Worm (Caenorhabditis elegans): ENCODE measurements around the gene Y43C5A.7.

Gene Y43C5A.7

DNA sequence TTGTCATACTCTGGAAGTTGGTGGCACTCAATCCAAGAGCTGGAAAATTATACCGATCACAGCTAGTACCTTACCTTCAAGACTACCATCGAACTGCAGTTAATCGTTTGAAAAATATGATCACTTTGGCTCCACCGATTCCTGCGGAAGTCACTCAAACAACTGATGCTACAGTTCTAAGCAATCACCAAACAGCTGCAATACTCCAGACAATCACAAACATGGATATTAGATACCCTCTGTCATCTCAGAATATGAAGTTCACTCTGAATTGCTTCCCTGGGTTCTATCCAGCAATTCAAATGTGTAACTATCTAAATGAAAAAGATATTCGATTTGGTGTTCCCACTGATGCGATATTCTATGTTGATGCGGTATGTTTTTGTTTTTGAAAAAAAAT is 11.5 kb downstream of the Y43C5A.7 start:
- TF ChIP-seq hnd-1 (tag; optimal IDR thresholded peaks at IDR 0.05) (no peak), F13C5.2 (tag; optimal IDR thresholded peaks at IDR 0.05) (no peak), tbx-37 (GFP tag; conservative IDR thresholded peaks at IDR 0.05) (no peak), hmg-4 (GFP tag; optimal IDR thresholded peaks at IDR 0.05) (no peak)

DNA sequence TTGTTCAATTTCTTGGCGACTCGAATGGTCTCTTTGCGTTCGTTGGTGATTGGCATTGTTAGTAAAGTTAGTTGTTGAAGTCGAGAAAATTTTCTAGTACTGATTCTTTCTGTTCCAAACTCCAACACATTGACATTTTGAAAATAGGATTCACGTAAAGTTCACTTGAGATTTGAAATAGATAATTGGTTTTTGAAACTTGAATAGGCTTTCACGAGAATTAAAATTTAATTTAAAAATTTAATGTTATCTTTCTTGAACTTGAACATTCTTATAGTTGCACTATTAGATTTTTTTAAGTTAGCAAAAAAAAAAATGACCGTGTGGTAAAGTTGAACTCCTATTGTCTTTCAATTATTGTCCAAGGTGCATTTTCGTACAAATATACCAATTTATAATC is 17.0 kb downstream of the Y43C5A.7 start, which contains the start of gene R09E10.6:
R09E10.6 (minus strand) TSS at position 101 of the 400 bp plus-strand sequence.
- TF ChIP-seq flt-1 (GFP tag; IDR thresholded peaks at IDR 0.05) (no peak), B0310.2 (tag; optimal IDR thresholded peaks at IDR 0.05) (no peak), tbx-37 (GFP tag; conservative IDR thresholded peaks at IDR 0.05) (no peak), hmg-4 (GFP tag; optimal IDR thresholded peaks at IDR 0.05) (no peak), scrt-1 (GFP tag; IDR thresholded peaks at IDR 0.05) (no peak), F13C5.2 (tag; optimal IDR thresholded peaks at IDR 0.05) (no peak), hnd-1 (tag; optimal IDR thresholded peaks at IDR 0.05) (no peak)

DNA sequence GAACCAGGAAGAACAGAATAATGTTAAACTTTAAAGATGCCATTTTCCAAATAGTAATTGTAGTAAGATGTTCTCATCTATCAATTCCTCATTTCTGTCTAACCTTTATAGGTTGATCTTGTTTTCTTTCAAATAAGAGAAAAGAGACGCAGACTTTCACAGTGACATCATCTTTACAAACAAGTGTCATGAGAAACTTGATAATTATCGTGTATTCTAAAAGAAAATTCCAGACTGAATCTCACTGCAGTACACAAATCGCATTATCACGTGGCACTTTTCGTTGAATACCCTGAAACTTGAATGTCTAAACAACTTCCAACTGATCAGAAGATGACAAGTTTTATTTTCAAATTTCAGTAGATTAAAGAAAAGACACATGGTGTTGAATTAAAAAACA is 18.0 kb downstream of the Y43C5A.7 start, which contains the start of gene R09E10.13:
R09E10.13 (minus strand) TSS at position 61 of the 400 bp plus-strand sequence.
- TF ChIP-seq aly-1 (tag; optimal IDR thresholded peaks at IDR 0.05) = no peak
- TF ChIP-seq pes-1 (GFP tag; IDR thresholded peaks at IDR 0.05) = no peak
- TF ChIP-seq flt-1 (GFP tag; IDR thresholded peaks at IDR 0.05) = no peak
- no peak for TF ChIP-seq tbx-11 (GFP tag; IDR thresholded peaks at IDR 0.05)
- TF ChIP-seq hmbx-1 (tag; optimal IDR thresholded peaks at IDR 0.05) = no peak
- no peak for TF ChIP-seq F13C5.2 (tag; optimal IDR thresholded peaks at IDR 0.05)
- no peak for TF ChIP-seq tra-4 (tag; optimal IDR thresholded peaks at IDR 0.05)
- TF ChIP-seq ets-7 (tag; optimal IDR thresholded peaks at IDR 0.05) = no peak
- TF ChIP-seq sea-1 (GFP tag; conservative IDR thresholded peaks at IDR 0.05) = no peak
- no peak for TF ChIP-seq scrt-1 (GFP tag; IDR thresholded peaks at IDR 0.05)
- no peak for TF ChIP-seq hmg-4 (GFP tag; optimal IDR thresholded peaks at IDR 0.05)
- no peak for TF ChIP-seq ceh-36 (tag; optimal IDR thresholded peaks at IDR 0.05)
- TF ChIP-seq hnd-1 (tag; optimal IDR thresholded peaks at IDR 0.05) = no peak
- no peak for TF ChIP-seq ceh-13 (GFP tag; optimal IDR thresholded peaks at IDR 0.05)
- no peak for TF ChIP-seq B0310.2 (tag; optimal IDR thresholded peaks at IDR 0.05)
- TF ChIP-seq tbx-37 (GFP tag; conservative IDR thresholded peaks at IDR 0.05) = no peak
- no peak for TF ChIP-seq ama-1 (optimal IDR thresholded peaks at IDR 0.05)

DNA sequence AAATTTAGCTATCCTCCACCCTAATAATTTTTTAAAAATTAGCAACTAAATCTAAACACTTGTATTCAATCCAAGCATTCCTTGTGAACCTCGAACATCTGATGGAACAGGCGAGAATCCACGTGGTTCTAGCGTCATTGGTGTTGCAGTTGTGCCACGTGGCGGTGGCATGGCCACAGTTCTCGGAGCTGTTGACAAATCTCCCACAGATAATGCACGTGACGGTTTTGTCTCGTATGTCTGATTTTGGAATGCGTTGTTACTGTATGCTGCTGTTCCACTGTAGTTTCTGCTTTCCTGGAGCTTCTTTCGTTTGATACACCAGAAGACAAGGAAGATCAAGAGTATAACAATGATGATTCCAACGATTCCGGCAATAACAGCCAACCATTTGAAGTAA is 19.0 kb downstream of the Y43C5A.7 start:
- TF ChIP-seq sea-1 (GFP tag; conservative IDR thresholded peaks at IDR 0.05) = no peak
- TF ChIP-seq ceh-13 (GFP tag; optimal IDR thresholded peaks at IDR 0.05) = no peak
- no peak for TF ChIP-seq hnd-1 (tag; optimal IDR thresholded peaks at IDR 0.05)
- no peak for TF ChIP-seq scrt-1 (GFP tag; IDR thresholded peaks at IDR 0.05)
- TF ChIP-seq ets-7 (tag; optimal IDR thresholded peaks at IDR 0.05) = no peak

DNA sequence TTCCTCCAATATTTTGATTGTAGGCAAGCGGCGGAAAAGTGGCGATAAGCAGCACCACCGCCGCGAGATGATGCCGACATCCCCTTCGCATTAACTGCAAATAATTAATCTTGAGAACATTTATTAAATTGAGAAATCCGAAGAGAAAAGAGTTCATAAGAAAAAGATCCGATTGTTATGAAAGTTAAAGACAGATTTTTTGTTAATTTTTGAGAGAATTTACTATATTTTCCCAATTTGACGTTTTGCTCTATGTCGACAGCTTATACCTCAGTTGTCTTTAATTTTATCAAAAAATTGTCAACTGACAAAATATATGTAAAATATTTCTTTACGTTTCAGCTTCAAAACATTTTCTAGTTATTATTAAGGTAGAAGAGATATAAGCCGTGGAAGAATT is 25.1 kb downstream of the Y43C5A.7 start, which contains the start of gene R09E10.5:
R09E10.5 (minus strand) TSS at position 101 of the 400 bp plus-strand sequence.
- TF ChIP-seq flt-1 (GFP tag; IDR thresholded peaks at IDR 0.05) = no peak
- TF ChIP-seq aly-1 (tag; optimal IDR thresholded peaks at IDR 0.05) = no peak

DNA sequence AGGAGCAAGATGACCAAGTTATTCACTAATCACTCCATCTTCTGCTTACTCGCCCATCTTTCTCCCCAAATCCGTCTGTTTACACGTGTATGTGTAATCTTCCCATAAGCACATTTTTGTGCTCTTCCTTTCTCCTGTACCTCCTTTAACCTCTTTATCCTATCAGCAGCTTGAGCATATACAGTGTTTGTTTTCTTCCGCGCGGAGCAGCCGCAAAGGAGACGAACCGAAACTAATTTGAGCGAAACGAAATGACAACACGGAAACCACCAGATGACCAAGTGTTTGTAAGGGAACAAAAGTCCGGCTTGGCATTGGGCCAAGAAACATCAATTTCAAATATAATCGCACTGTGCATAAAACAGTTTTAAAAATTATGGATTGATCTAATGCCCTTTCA is 27.3 kb downstream of the Y43C5A.7 start:
- no peak for TF ChIP-seq sea-1 (GFP tag; conservative IDR thresholded peaks at IDR 0.05)
- TF ChIP-seq hmg-4 (GFP tag; optimal IDR thresholded peaks at IDR 0.05) = no peak
- TF ChIP-seq pes-1 (GFP tag; IDR thresholded peaks at IDR 0.05) = no peak
- no peak for TF ChIP-seq ceh-36 (tag; optimal IDR thresholded peaks at IDR 0.05)
- no peak for TF ChIP-seq hnd-1 (tag; optimal IDR thresholded peaks at IDR 0.05)
- TF ChIP-seq hmbx-1 (tag; optimal IDR thresholded peaks at IDR 0.05) = no peak
- TF ChIP-seq ceh-13 (GFP tag; optimal IDR thresholded peaks at IDR 0.05) = no peak
- TF ChIP-seq aly-1 (tag; optimal IDR thresholded peaks at IDR 0.05) = no peak
- no peak for TF ChIP-seq ets-7 (tag; optimal IDR thresholded peaks at IDR 0.05)
- no peak for TF ChIP-seq scrt-1 (GFP tag; IDR thresholded peaks at IDR 0.05)
- TF ChIP-seq tra-4 (tag; optimal IDR thresholded peaks at IDR 0.05) = no peak
- TF ChIP-seq B0310.2 (tag; optimal IDR thresholded peaks at IDR 0.05) = no peak

DNA sequence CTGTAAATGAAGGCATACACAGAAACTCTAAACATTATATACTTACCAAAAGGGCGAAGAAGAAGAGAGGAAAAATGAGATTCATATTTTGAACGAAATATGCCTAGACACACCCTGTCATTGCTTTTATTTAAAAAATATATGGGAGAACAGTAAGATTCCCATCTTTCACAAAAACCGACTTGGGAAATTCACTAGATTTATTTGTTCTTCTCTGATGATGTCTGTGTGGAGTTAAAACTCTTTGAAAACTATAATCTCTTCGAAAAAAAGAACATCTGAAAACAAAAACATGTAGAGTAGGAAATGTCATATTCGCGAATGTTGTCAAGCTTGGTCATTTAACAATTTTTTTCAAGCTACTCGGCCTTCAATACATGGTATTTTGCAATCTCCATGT is 33.3 kb downstream of the Y43C5A.7 start, which contains the start of gene R09E10.8:
R09E10.8 (minus strand) TSS at position 101 of the 400 bp plus-strand sequence.
- TF ChIP-seq flt-1 (GFP tag; IDR thresholded peaks at IDR 0.05) (no peak), F13C5.2 (tag; optimal IDR thresholded peaks at IDR 0.05) (no peak), pes-1 (GFP tag; IDR thresholded peaks at IDR 0.05) (no peak)

DNA sequence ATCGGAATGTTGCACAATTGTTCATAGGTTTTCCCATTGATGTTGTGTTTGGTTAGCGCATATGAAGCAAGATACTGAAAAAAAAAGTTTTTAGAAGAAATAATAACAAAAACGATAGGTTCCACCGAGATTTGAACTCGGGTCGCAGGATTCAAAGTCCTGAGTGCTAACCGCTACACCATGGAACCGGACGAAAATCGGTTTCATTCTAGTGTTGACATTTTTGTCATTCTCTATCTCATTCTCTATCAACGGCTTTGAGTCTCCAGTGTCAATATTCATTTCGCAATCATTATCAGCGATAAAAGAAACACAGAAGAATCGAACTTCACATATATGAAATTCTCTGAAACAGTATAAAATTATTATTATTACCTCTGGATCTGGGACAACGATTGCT is 34.1 kb downstream of the Y43C5A.7 start:
- TF ChIP-seq scrt-1 (GFP tag; IDR thresholded peaks at IDR 0.05) (no peak), tbx-11 (GFP tag; IDR thresholded peaks at IDR 0.05) (no peak), hmbx-1 (tag; optimal IDR thresholded peaks at IDR 0.05) (no peak), B0310.2 (tag; optimal IDR thresholded peaks at IDR 0.05) (no peak), hmg-4 (GFP tag; optimal IDR thresholded peaks at IDR 0.05) (no peak), hnd-1 (tag; optimal IDR thresholded peaks at IDR 0.05) (no peak), tbx-37 (GFP tag; conservative IDR thresholded peaks at IDR 0.05) (no peak), flt-1 (GFP tag; IDR thresholded peaks at IDR 0.05) (no peak), sea-1 (GFP tag; conservative IDR thresholded peaks at IDR 0.05) (no peak), ceh-36 (tag; optimal IDR thresholded peaks at IDR 0.05) (no peak), ama-1 (optimal IDR thresholded peaks at IDR 0.05) (no peak), F13C5.2 (tag; optimal IDR thresholded peaks at IDR 0.05) (no peak)

DNA sequence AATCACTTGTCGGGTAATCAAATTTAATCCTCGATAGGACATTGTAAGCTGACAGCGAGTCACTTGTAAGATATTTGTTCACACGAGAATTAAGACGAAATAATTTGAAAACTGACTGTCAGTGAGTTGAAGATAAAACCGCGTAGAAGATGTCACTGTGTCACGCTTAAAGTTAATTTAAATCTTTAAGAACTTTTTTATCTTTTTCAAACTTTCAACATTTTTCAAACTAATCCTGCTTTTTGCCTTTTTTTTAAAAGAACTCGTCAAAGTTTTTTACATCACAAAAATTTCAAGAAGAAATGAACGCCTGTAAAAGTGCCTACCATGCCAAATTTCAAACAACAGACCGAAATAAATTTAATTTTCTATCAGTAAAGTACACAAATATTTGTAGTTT is 36.5 kb downstream of the Y43C5A.7 start, which contains the start of gene acs-18:
acs-18 (minus strand) TSS at position 101 of the 400 bp plus-strand sequence.
- TF ChIP-seq aly-1 (tag; optimal IDR thresholded peaks at IDR 0.05) = no peak
- no peak for TF ChIP-seq F13C5.2 (tag; optimal IDR thresholded peaks at IDR 0.05)
- no peak for TF ChIP-seq sea-1 (GFP tag; conservative IDR thresholded peaks at IDR 0.05)
- TF ChIP-seq B0310.2 (tag; optimal IDR thresholded peaks at IDR 0.05) = no peak
- no peak for TF ChIP-seq hnd-1 (tag; optimal IDR thresholded peaks at IDR 0.05)
- no peak for TF ChIP-seq tbx-37 (GFP tag; conservative IDR thresholded peaks at IDR 0.05)
- TF ChIP-seq ama-1 (optimal IDR thresholded peaks at IDR 0.05) = no peak
- no peak for TF ChIP-seq pes-1 (GFP tag; IDR thresholded peaks at IDR 0.05)
- no peak for TF ChIP-seq hmbx-1 (tag; optimal IDR thresholded peaks at IDR 0.05)
- no peak for TF ChIP-seq ets-7 (tag; optimal IDR thresholded peaks at IDR 0.05)
- TF ChIP-seq tra-4 (tag; optimal IDR thresholded peaks at IDR 0.05) = no peak
- TF ChIP-seq ceh-13 (GFP tag; optimal IDR thresholded peaks at IDR 0.05) = no peak
- TF ChIP-seq flt-1 (GFP tag; IDR thresholded peaks at IDR 0.05) = no peak
- TF ChIP-seq ceh-36 (tag; optimal IDR thresholded peaks at IDR 0.05) = no peak
- TF ChIP-seq hmg-4 (GFP tag; optimal IDR thresholded peaks at IDR 0.05) = no peak
- TF ChIP-seq scrt-1 (GFP tag; IDR thresholded peaks at IDR 0.05) = no peak
- no peak for TF ChIP-seq tbx-11 (GFP tag; IDR thresholded peaks at IDR 0.05)

Measured in whole organism, early embryonic.